Fruit fly (Drosophila melanogaster): ENCODE data around the gene CG4073.

Gene CG4073

dm6 chr3R:10684284-10684683 is 30.3 kb upstream of the CG4073 start (continued):
- TF ChIP-seq CG12391 (tag; optimal IDR thresholded peaks at IDR 0.05) (peak; percentile 64), salm (tag; optimal IDR thresholded peaks at IDR 0.05) (peak; percentile 51), ATbp (GFP tag; optimal IDR thresholded peaks at IDR 0.05) (peak; percentile 42), CG34224 (GFP tag; IDR thresholded peaks at IDR 0.05; ENCODE audit: partially characterized antibody) (no peak), TFAM (GFP tag; optimal IDR thresholded peaks at IDR 0.05) (peak; percentile 25), chif (GFP tag; optimal IDR thresholded peaks at IDR 0.05) (peak; percentile 59 to 70), CG8359 (GFP tag; optimal IDR thresholded peaks at IDR 0.05; ENCODE audit: borderline replicate concordance) (no peak), usp (GFP tag; optimal IDR thresholded peaks at IDR 0.05) (no peak), E2f1 (GFP tag; IDR thresholded peaks at IDR 0.05) (peak; percentile 54; the same call in 1 of the 2 replicates), schlank (tag; optimal IDR thresholded peaks at IDR 0.05) (no peak), tap (tag; optimal IDR thresholded peaks at IDR 0.05) (peak; percentile 72), CG2202 (tag; optimal IDR thresholded peaks at IDR 0.05) (no peak), trh (GFP tag; optimal IDR thresholded peaks at IDR 0.05) (no peak), org-1 (GFP tag; optimal IDR thresholded peaks at IDR 0.05) (peak; percentile 63), peb (GFP tag; IDR thresholded peaks at IDR 0.05) (peak; percentile 46; the same call in 1 of the 2 replicates), gro (GFP tag; optimal IDR thresholded peaks at IDR 0.05) (no peak), esg (GFP tag; conservative IDR thresholded peaks at IDR 0.05) (peak; percentile 63), CG4854 (GFP tag; optimal IDR thresholded peaks at IDR 0.05) (no peak), otp (GFP tag; IDR thresholded peaks at IDR 0.05) (0 out of 3 replicates have a peak, but pooled peaks have one; percentile 47), CG7271 (tag; optimal IDR thresholded peaks at IDR 0.05) (peak; percentile 16), Nf-YB (GFP tag; optimal IDR thresholded peaks at IDR 0.05) (peak; percentile 25), CG18262 (tag; optimal IDR thresholded peaks at IDR 0.05) (peak; percentile 65), CG13424 (tag; optimal IDR thresholded peaks at IDR 0.05) (peak; percentile 69), pho (GFP tag; optimal IDR thresholded peaks at IDR 0.05) (peak; percentile 16), Pdp1 (GFP tag; optimal IDR thresholded peaks at IDR 0.05) (peak; percentile 53 to 71), pnt (GFP tag; optimal IDR thresholded peaks at IDR 0.05) (peak; percentile 61), CG17829 (tag; optimal IDR thresholded peaks at IDR 0.05) (peak; percentile 59), CG12155 (GFP tag; optimal IDR thresholded peaks at IDR 0.05) (peak; percentile 3), CG3847 (GFP tag; IDR thresholded peaks at IDR 0.05) (no peak; the same call in 1 of the 2 replicates), Optix (GFP tag; IDR thresholded peaks at IDR 0.05) (peak; percentile 49; the same call in 1 of the 3 replicates), oc (tag; optimal IDR thresholded peaks at IDR 0.05) (peak; percentile 80), CG13894 (tag; optimal IDR thresholded peaks at IDR 0.05) (no peak), Antp (GFP tag; optimal IDR thresholded peaks at IDR 0.05) (peak; percentile 58), CG10209 (GFP tag; optimal IDR thresholded peaks at IDR 0.05) (peak; percentile 46), jumu (GFP tag; optimal IDR thresholded peaks at IDR 0.05) (peak; percentile 72), wek (GFP tag; optimal IDR thresholded peaks at IDR 0.05) (peak; percentile 13), gsb-n (tag; optimal IDR thresholded peaks at IDR 0.05) (peak; percentile 49), row (GFP tag; IDR thresholded peaks at IDR 0.05) (peak; percentile 68), CG18599 (GFP tag; optimal IDR thresholded peaks at IDR 0.05) (peak; percentile 60), CG8290 (GFP tag; optimal IDR thresholded peaks at IDR 0.05) (no peak), CG8290 (tag; optimal IDR thresholded peaks at IDR 0.05) (peak in 1 of 2 experiments; percentile 63), Adf1 (GFP tag; IDR thresholded peaks at IDR 0.05) (no peak), eve (GFP tag; optimal IDR thresholded peaks at IDR 0.05) (peak in 1 of 2 experiments; percentile 87), crp (GFP tag; optimal IDR thresholded peaks at IDR 0.05) (peak in 1 of 2 experiments; percentile 1), CG17385 (GFP tag; optimal IDR thresholded peaks at IDR 0.05) (peak; percentile 60), zen (tag; optimal IDR thresholded peaks at IDR 0.05) (peak; percentile 36), H2.0 (GFP tag; IDR thresholded peaks at IDR 0.05) (peak; percentile 56; the same call in 1 of the 2 replicates), CG9727 (GFP tag; optimal IDR thresholded peaks at IDR 0.05) (peak; percentile 30), ranshi (GFP tag; IDR thresholded peaks at IDR 0.05) (peak; percentile 49; the same call in 1 of the 2 replicates), dysf (GFP tag; IDR thresholded peaks at IDR 0.05) (peak; percentile 78)
